Worm (Caenorhabditis elegans) whole organism, L1 larva: Measurements from ENCODE around the gene Y62H9A.16.

ENCODE experiments used
- aha-1 ChIP-seq: fragments of 150-350 bp; optimal IDR thresholded peaks from 2 replicates; lab custom pipeline; 2014; ENCODE audit warnings: missing biosample characterization, missing genetic modification characterization
- egl-27 ChIP-seq, 2 experiments: fragments of 150-350 bp in 1 of 2; sonication (generic microtip); optimal IDR thresholded peaks; 3 replicates each; lab custom pipeline; 2017 to 2018; ENCODE audit warnings: missing biosample characterization in 2 of 2, missing genetic modification characterization in 2 of 2, missing genetic modification reagents in 2 of 2
- elt-3 ChIP-seq, 6 experiments: fragments of 150-350 bp in 1 of 6; sonication (generic microtip); optimal IDR thresholded peaks; 2 replicates each; lab custom pipeline; 2017 to 2018; ENCODE audit warnings: missing biosample characterization in 6 of 6, missing genetic modification characterization in 6 of 6, inconsistent platforms in 1 of 6
- lsy-2 ChIP-seq, 2 experiments: fragments of 150-350 bp; optimal IDR thresholded peaks; 2 replicates each; lab custom pipeline; 2014; ENCODE audit warnings: missing biosample characterization in 2 of 2, missing genetic modification characterization in 2 of 2
- nhr-11 ChIP-seq: fragments of 150-350 bp; optimal IDR thresholded peaks from 2 replicates; lab custom pipeline; 2014; ENCODE audit warnings: missing biosample characterization, missing genetic modification characterization
- nhr-76 ChIP-seq: sonication (generic microtip); optimal IDR thresholded peaks from 2 replicates; lab custom pipeline; 2017; ENCODE audit warnings: missing biosample characterization, missing genetic modification characterization
- sox-4 ChIP-seq: sonication (generic microtip); optimal IDR thresholded peaks from 2 replicates; lab custom pipeline; 2016; ENCODE audit warnings: missing genetic modification characterization, missing compliant biosample characterization

ce11 chrX:11964555-11964954 is 46.5 kb downstream of the Y62H9A.16 start:
- peak in 5 of 6 experiments; percentile 14 to 93 (median 86) for TF ChIP-seq elt-3 (tag; optimal IDR thresholded peaks at IDR 0.05; lab: Kevin White, UChicago)
- no peak for TF ChIP-seq nhr-76 (tag; lab: Kevin White, UChicago)
- no peak for TF ChIP-seq aha-1 (tag; lab: Kevin White, UChicago)
- no peak for TF ChIP-seq egl-27 (tag; optimal IDR thresholded peaks at IDR 0.05; lab: Kevin White, UChicago)
- TF ChIP-seq lsy-2 (tag; optimal IDR thresholded peaks at IDR 0.05; lab: Kevin White, UChicago) = peak in 1 of 2 experiments; percentile 2
- TF ChIP-seq nhr-11 = no peak
- TF ChIP-seq sox-4 (tag; lab: Kevin White, UChicago) = no peak
